Worm (Caenorhabditis elegans) whole organism, midembryonic: ENCODE results near the gene upb-1.

Experiments
- T22C8.4 ChIP-seq: fragments of 200-800 bp; sonication (Bioruptor generic); IDR thresholded peaks from 2 replicates; pipeline ENCODE4 v1.3.6; 2022; ENCODE audit warnings: missing genetic modification characterization, missing compliant biosample characterization
- cog-1 ChIP-seq: sonication (generic microtip); optimal IDR thresholded peaks from 2 replicates; lab custom pipeline; 2016; ENCODE audit warnings: missing genetic modification characterization, missing compliant biosample characterization
- flt-1 ChIP-seq: fragments of 200-800 bp; sonication (Bioruptor generic); IDR thresholded peaks from 2 replicates; pipeline ENCODE4 v1.3.6; 2022; ENCODE audit warnings: missing genetic modification characterization, missing compliant biosample characterization
- klf-2 ChIP-seq: fragments of 200-800 bp; sonication (Bioruptor generic); conservative IDR thresholded peaks from 2 replicates; pipeline ENCODE4 v1.3.6; 2022; ENCODE audit warnings: missing genetic modification reagents, missing genetic modification characterization, missing compliant biosample characterization
- med-1 ChIP-seq: sonication (generic microtip); optimal IDR thresholded peaks from 2 replicates; lab custom pipeline; 2017; ENCODE audit warnings: missing genetic modification characterization, mild to moderate bottlenecking, missing compliant biosample characterization, antibody characterized with exemption, missing genetic modification reagents; ENCODE audit not compliant: insufficient read depth
- ref-1 ChIP-seq: fragments of 200-800 bp; sonication (Bioruptor generic); conservative IDR thresholded peaks from 2 replicates; pipeline ENCODE4 v1.3.6; 2022; ENCODE audit warnings: missing genetic modification reagents, missing genetic modification characterization, missing compliant biosample characterization
- tab-1 ChIP-seq: fragments of 200-800 bp; sonication (Bioruptor generic); IDR thresholded peaks from 2 replicates; pipeline ENCODE4 v1.3.6; 2022; ENCODE audit warnings: missing genetic modification characterization, missing compliant biosample characterization
- ztf-23 ChIP-seq: fragments of 200-800 bp; sonication (Bioruptor generic); IDR thresholded peaks from 2 replicates; pipeline ENCODE4 v1.3.6; 2022; ENCODE audit warnings: missing genetic modification reagents, missing genetic modification characterization, missing compliant biosample characterization
- ztf-29 ChIP-seq: fragments of 200-800 bp; sonication (Bioruptor generic); IDR thresholded peaks from 2 replicates; pipeline ENCODE4 v1.3.6; 2022; ENCODE audit warnings: missing genetic modification reagents, missing genetic modification characterization, missing compliant biosample characterization

upb-1 gene

DNA sequence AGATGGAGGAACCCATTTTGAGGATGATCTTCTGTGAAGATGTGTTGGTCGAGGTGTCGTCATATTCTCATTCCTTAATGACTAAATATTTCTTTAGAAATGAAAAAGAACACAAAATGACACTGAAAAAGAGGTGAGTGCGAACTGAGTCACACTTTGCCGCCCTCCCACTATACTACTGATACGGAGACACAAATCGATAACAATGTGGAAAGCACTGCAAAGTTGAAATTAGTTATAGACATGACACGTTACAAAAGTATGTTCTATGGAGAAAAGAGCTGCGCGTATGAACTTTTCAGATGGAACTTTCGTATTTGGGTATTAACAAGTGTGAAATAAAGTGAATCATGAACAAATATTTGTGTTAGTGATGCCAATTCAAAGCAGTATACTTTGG, 45.7 kb downstream of the upb-1 start, which contains the start of gene tat-4:
tat-4 (minus strand) TSS at position 117 of the 400 bp plus-strand sequence.
- TF ChIP-seq ztf-23 (GFP tag; lab: Robert Waterston, UW) (no peak), tab-1 (GFP tag; lab: Robert Waterston, UW) (no peak), T22C8.4 (GFP tag; lab: Robert Waterston, UW) (no peak), ztf-29 (no peak), med-1 (GFP tag; lab: Kevin White, UChicago) (no peak), cog-1 (tag; lab: Kevin White, UChicago) (no peak), ref-1 (no peak), klf-2 (GFP tag; lab: Robert Waterston, UW) (no peak), flt-1 (no peak)

DNA sequence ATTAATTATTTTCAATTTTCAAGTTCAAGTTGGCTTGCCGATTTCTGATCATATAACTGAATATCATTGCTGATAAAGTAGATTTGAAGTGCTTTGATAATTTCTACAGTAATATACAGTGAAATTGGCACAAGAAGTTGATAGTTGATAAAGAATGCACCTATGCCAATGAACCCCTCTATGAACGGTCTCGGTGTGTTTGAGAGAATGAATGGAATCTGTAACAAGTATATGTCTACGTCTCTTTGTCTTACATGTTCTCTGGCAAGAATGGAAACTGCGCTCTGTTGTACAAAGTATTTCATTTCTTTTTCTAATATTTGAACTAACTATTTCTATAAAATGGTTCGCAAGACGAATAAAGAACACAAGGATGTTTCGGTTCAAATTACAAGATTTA, 48.1 kb downstream of the upb-1 start, which contains the start of gene T24H7.8:
T24H7.8 (plus strand) TSS at position 301 of the 400 bp plus-strand sequence.
- TF ChIP-seq flt-1 (no peak), T22C8.4 (GFP tag; lab: Robert Waterston, UW) (no peak)
